Comparison of ENCODE assay signal across 1 fruit fly cellular context in genomic region chrX:340809-341208, dm6.
A peak's percentile ranks its signal among the peaks of the same experiment; 100 is the strongest.
TF ChIP-seq lines count a peak whose summit lies in the region.

No protein-coding gene starts in this region.

TF ChIP-seq in whole organism, prepupa, 60 proteins besides CTCF, POLR2A, EP300 and RAD21 (continued from another document):
- TF ChIP-seq CG3032 (tag; optimal IDR thresholded peaks at IDR 0.05; lab: Kevin White, UChicago) (no peak), CG10631 (GFP tag; optimal IDR thresholded peaks at IDR 0.05; lab: Kevin White, UChicago) (peak; percentile 23), net (GFP tag; optimal IDR thresholded peaks at IDR 0.05; lab: Kevin White, UChicago) (peak; percentile 42), CG8319 (GFP tag; optimal IDR thresholded peaks at IDR 0.05; lab: Kevin White, UChicago) (no peak), Smox (GFP tag; optimal IDR thresholded peaks at IDR 0.05; lab: Kevin White, UChicago) (peak; percentile 21), CG11294 (GFP tag; IDR thresholded peaks at IDR 0.05; lab: Robert Waterston, UW) (no peak), CG8632 (GFP tag; optimal IDR thresholded peaks at IDR 0.05; lab: Kevin White, UChicago) (peak; percentile 49), CG32006 (GFP tag; optimal IDR thresholded peaks at IDR 0.05; lab: Kevin White, UChicago) (no peak), Lpt (GFP tag; optimal IDR thresholded peaks at IDR 0.05; lab: Kevin White, UChicago) (no peak), CG8119 (GFP tag; IDR thresholded peaks at IDR 0.05; lab: Robert Waterston, UW) (no peak), CG7368 (GFP tag; optimal IDR thresholded peaks at IDR 0.05; lab: Kevin White, UChicago) (peak; percentile 31), Sox15 (GFP tag; optimal IDR thresholded peaks at IDR 0.05; lab: Kevin White, UChicago) (peak; percentile 34), pdm3 (GFP tag; optimal IDR thresholded peaks at IDR 0.05; lab: Kevin White, UChicago) (peak; percentile 47), spab (GFP tag; optimal IDR thresholded peaks at IDR 0.05; lab: Kevin White, UChicago) (no peak), lz (GFP tag; optimal IDR thresholded peaks at IDR 0.05; lab: Kevin White, UChicago) (peak; percentile 23)
